Fruit fly (Drosophila melanogaster) whole organism, embryonic: ENCODE data around the gene Crys.

Source experiments
- Blimp-1 ChIP-seq: fragments of 200-800 bp; sonication (Bioruptor generic); optimal IDR thresholded peaks from 3 replicates; lab custom pipeline; 2018; ENCODE audit warnings: missing biosample characterization, missing genetic modification characterization, mild to moderate bottlenecking, moderate library complexity, missing genetic modification reagents
- CG10565 ChIP-seq: fragments of 200-800 bp; sonication (Bioruptor generic); optimal IDR thresholded peaks from 3 replicates; lab custom pipeline; 2016; ENCODE audit warnings: missing biosample characterization, mild to moderate bottlenecking, missing genetic modification characterization
- CG12155 ChIP-seq: fragments of 200-800 bp; sonication (Bioruptor generic); optimal IDR thresholded peaks from 3 replicates; lab custom pipeline; 2016; ENCODE audit warnings: missing biosample characterization, missing genetic modification characterization
- CG1233 ChIP-seq: fragments of 200-800 bp; sonication (Bioruptor generic); optimal IDR thresholded peaks from 4 replicates; lab custom pipeline; 2018; ENCODE audit warnings: missing biosample characterization, mild to moderate bottlenecking, missing genetic modification characterization
- CG12391 ChIP-seq: fragments of 200-800 bp; sonication (Bioruptor generic); optimal IDR thresholded peaks from 3 replicates; lab custom pipeline; 2018; ENCODE audit warnings: missing biosample characterization, mild to moderate bottlenecking, missing genetic modification characterization, moderate library complexity
- CG14014 ChIP-seq: fragments of 200-800 bp; sonication (Bioruptor generic); IDR thresholded peaks from 2 replicates; pipeline ENCODE4 v1.3.6; 2022; ENCODE audit warnings: missing biosample characterization, missing genetic modification characterization
- CG14441 ChIP-seq: fragments of 200-800 bp; sonication (Bioruptor generic); IDR thresholded peaks from 2 replicates; pipeline ENCODE4 v1.3.6; 2022; ENCODE audit warnings: missing biosample characterization, missing genetic modification characterization
- CG15011 ChIP-seq: fragments of 200-800 bp; sonication (Bioruptor generic); optimal IDR thresholded peaks from 3 replicates; lab custom pipeline; 2018; ENCODE audit warnings: missing biosample characterization, mild to moderate bottlenecking, missing genetic modification characterization
- CG15514 ChIP-seq: fragments of 200-800 bp; sonication (Bioruptor generic); optimal IDR thresholded peaks from 3 replicates; lab custom pipeline; 2017; ENCODE audit warnings: missing biosample characterization, missing genetic modification characterization, mild to moderate bottlenecking, moderate library complexity, missing genetic modification reagents
- CG1603 ChIP-seq: fragments of 200-800 bp; sonication (Bioruptor generic); optimal IDR thresholded peaks from 2 replicates; lab custom pipeline; 2019; ENCODE audit warnings: missing biosample characterization, mild to moderate bottlenecking, missing genetic modification characterization, moderate library complexity
- CG17186 ChIP-seq: fragments of 200-800 bp; sonication (Bioruptor generic); optimal IDR thresholded peaks from 3 replicates; lab custom pipeline; 2017; ENCODE audit warnings: missing biosample characterization, missing genetic modification reagents, missing genetic modification characterization
- CG17568 ChIP-seq: fragments of 200-800 bp; sonication (Bioruptor generic); optimal IDR thresholded peaks from 2 replicates; lab custom pipeline; 2018; ENCODE audit warnings: missing biosample characterization, mild to moderate bottlenecking, missing genetic modification characterization, moderate library complexity
- CG17829 ChIP-seq: fragments of 200-800 bp; optimal IDR thresholded peaks from 2 replicates; lab custom pipeline; 2019; ENCODE audit warnings: missing biosample characterization, mild to moderate bottlenecking, missing genetic modification characterization, moderate library complexity
- CG1792 ChIP-seq: fragments of 200-800 bp; sonication (Bioruptor generic); optimal IDR thresholded peaks from 2 replicates; lab custom pipeline; 2016; ENCODE audit warnings: missing biosample characterization, missing genetic modification characterization
- CG3065 ChIP-seq: fragments of 200-800 bp; sonication (Bioruptor generic); optimal IDR thresholded peaks from 2 replicates; lab custom pipeline; 2016; ENCODE audit warnings: missing biosample characterization, missing genetic modification characterization
- CG6683 ChIP-seq: fragments of 200-800 bp; sonication (Bioruptor generic); optimal IDR thresholded peaks from 2 replicates; lab custom pipeline; 2017; ENCODE audit warnings: missing biosample characterization, mild to moderate bottlenecking, missing genetic modification characterization, missing genetic modification reagents
- CG8765 ChIP-seq: fragments of 200-800 bp; sonication (Bioruptor generic); IDR thresholded peaks from 2 replicates; pipeline ENCODE4 v1.3.6; 2022; ENCODE audit warnings: missing biosample characterization, missing genetic modification characterization
- CG9932 ChIP-seq: fragments of 200-800 bp; sonication (Bioruptor generic); IDR thresholded peaks from 2 replicates; pipeline ENCODE4 v1.3.6; 2022; ENCODE audit warnings: missing biosample characterization, missing genetic modification characterization
- CTCF ChIP-seq: fragments of 200-800 bp; sonication (Bioruptor generic); optimal IDR thresholded peaks from 2 replicates; lab custom pipeline; 2017; ENCODE audit warnings: missing biosample characterization, mild to moderate bottlenecking, missing genetic modification characterization, moderate library complexity
- Chrac-16 ChIP-seq: fragments of 200-800 bp; sonication (Bioruptor generic); optimal IDR thresholded peaks from 3 replicates; lab custom pipeline; 2016; ENCODE audit warnings: missing biosample characterization, missing genetic modification characterization
- Ets65A ChIP-seq: fragments of 200-800 bp; sonication (Bioruptor generic); peaks from one replicate; lab custom pipeline; 2016; ENCODE audit warnings: missing biosample characterization, missing genetic modification characterization
- Ets97D ChIP-seq: fragments of 200-800 bp; sonication (Bioruptor generic); optimal IDR thresholded peaks from 3 replicates; lab custom pipeline; 2016; ENCODE audit warnings: missing biosample characterization, missing genetic modification characterization
- Gsc ChIP-seq: fragments of 200-800 bp; sonication (Bioruptor generic); IDR thresholded peaks from 2 replicates; pipeline ENCODE4 v1.3.6; 2022; ENCODE audit warnings: missing biosample characterization, missing genetic modification characterization
- HLH3B ChIP-seq: fragments of 200-800 bp; sonication (Bioruptor generic); IDR thresholded peaks from 2 replicates; pipeline ENCODE4 v1.3.6; 2022; ENCODE audit warnings: missing biosample characterization, missing genetic modification characterization
- HmgD ChIP-seq: fragments of 200-800 bp; sonication (Bioruptor generic); optimal IDR thresholded peaks from 3 replicates; lab custom pipeline; 2016; ENCODE audit warnings: missing biosample characterization, missing genetic modification characterization
- HmgZ ChIP-seq: fragments of 200-800 bp; sonication (Bioruptor generic); optimal IDR thresholded peaks from 2 replicates; lab custom pipeline; 2018; ENCODE audit warnings: missing biosample characterization, mild to moderate bottlenecking, missing genetic modification characterization
- MTF-1 ChIP-seq: fragments of 200-800 bp; sonication (Bioruptor generic); optimal IDR thresholded peaks from 2 replicates; lab custom pipeline; 2018; ENCODE audit warnings: missing biosample characterization, mild to moderate bottlenecking, missing genetic modification characterization, borderline replicate concordance
- Mes4 ChIP-seq: fragments of 200-800 bp; sonication (Bioruptor generic); optimal IDR thresholded peaks from 2 replicates; lab custom pipeline; 2016; ENCODE audit warnings: missing biosample characterization, missing genetic modification characterization
- PHDP ChIP-seq: fragments of 200-800 bp; sonication (Bioruptor generic); optimal IDR thresholded peaks from 3 replicates; lab custom pipeline; 2018; ENCODE audit warnings: missing biosample characterization, mild to moderate bottlenecking, missing genetic modification characterization, moderate library complexity
- Six4 ChIP-seq: fragments of 200-800 bp; sonication (Bioruptor generic); optimal IDR thresholded peaks from 2 replicates; lab custom pipeline; 2016; ENCODE audit warnings: missing biosample characterization, missing genetic modification characterization
- Taf1 ChIP-seq: fragments of 200-800 bp; sonication (Bioruptor generic); IDR thresholded peaks from 2 replicates; pipeline ENCODE4 v1.3.6; 2022; ENCODE audit warnings: missing biosample characterization, missing genetic modification characterization
- cato ChIP-seq: fragments of 200-800 bp; sonication (Bioruptor generic); optimal IDR thresholded peaks from 2 replicates; lab custom pipeline; 2016; ENCODE audit warnings: missing biosample characterization, missing genetic modification characterization, borderline replicate concordance
- chif ChIP-seq, 2 experiments: fragments of 200-800 bp; sonication (Bioruptor generic); optimal IDR thresholded peaks; 3 replicates each; lab custom pipeline; 2016; ENCODE audit warnings: missing biosample characterization in 2 of 2, missing genetic modification characterization in 2 of 2
- chm ChIP-seq: fragments of 200-800 bp; sonication (Bioruptor generic); IDR thresholded peaks from 2 replicates; pipeline ENCODE4 v1.3.6; 2022; ENCODE audit warnings: missing biosample characterization, missing genetic modification characterization
- ci ChIP-seq: fragments of 200-800 bp; sonication (Bioruptor generic); IDR thresholded peaks from 3 replicates; pipeline ENCODE4 v1.3.6; 2022; ENCODE audit warnings: missing biosample characterization, missing genetic modification characterization
- dati ChIP-seq: fragments of 200-800 bp; sonication (Bioruptor generic); IDR thresholded peaks from 2 replicates; pipeline ENCODE4 v1.3.6; 2022; ENCODE audit warnings: missing biosample characterization, missing genetic modification characterization
- fu2 ChIP-seq: fragments of 200-800 bp; sonication (Bioruptor generic); optimal IDR thresholded peaks from 2 replicates; lab custom pipeline; 2016; ENCODE audit warnings: missing biosample characterization, missing genetic modification characterization
- hkb ChIP-seq, 2 experiments: fragments of 200-800 bp in 1 of 2; fragments of >200 bp in 1 of 2; sonication (Bioruptor generic) in 1 of 2; IDR thresholded peaks in 1 of 2; optimal IDR thresholded peaks in 1 of 2; 2 replicates each; pipeline versions ENCODE4 v1.3.6 to Lab custom; 2017 to 2022; ENCODE audit warnings: missing biosample characterization in 1 of 2, missing genetic modification characterization in 1 of 2
- inv ChIP-seq: fragments of 200-800 bp; sonication (Bioruptor generic); IDR thresholded peaks from 2 replicates; pipeline ENCODE4 v1.3.6; 2022; ENCODE audit warnings: missing biosample characterization, missing genetic modification characterization; ENCODE audit not compliant: partially characterized antibody
- lov ChIP-seq, 2 experiments: fragments of 200-800 bp in 1 of 2; fragments of >200 bp in 1 of 2; sonication (Bioruptor generic) in 1 of 2; IDR thresholded peaks in 1 of 2; optimal IDR thresholded peaks in 1 of 2; 2 replicates in 1 of 2; 3 replicates in 1 of 2; pipeline versions ENCODE4 v1.3.6 to Lab custom; 2017 to 2022; ENCODE audit warnings: missing biosample characterization in 1 of 2, missing genetic modification characterization in 1 of 2
- mam ChIP-seq: fragments of 200-800 bp; sonication (Bioruptor generic); optimal IDR thresholded peaks from 3 replicates; lab custom pipeline; 2016; ENCODE audit warnings: missing biosample characterization, missing genetic modification characterization
- nom ChIP-seq: fragments of 200-800 bp; sonication (Bioruptor generic); optimal IDR thresholded peaks from 2 replicates; lab custom pipeline; 2017; ENCODE audit warnings: missing biosample characterization, missing genetic modification characterization, mild to moderate bottlenecking, moderate library complexity, missing genetic modification reagents
- phol ChIP-seq: fragments of 200-800 bp; sonication (Bioruptor generic); optimal IDR thresholded peaks from 3 replicates; lab custom pipeline; 2018; ENCODE audit warnings: missing biosample characterization, mild to moderate bottlenecking, missing genetic modification characterization, moderate library complexity
- pros ChIP-seq: fragments of 200-800 bp; sonication (Bioruptor generic); optimal IDR thresholded peaks from 3 replicates; lab custom pipeline; 2019; ENCODE audit warnings: missing biosample characterization, mild to moderate bottlenecking, missing genetic modification characterization, moderate library complexity
- ranshi ChIP-seq: fragments of 200-800 bp; sonication (Bioruptor generic); IDR thresholded peaks from 2 replicates; pipeline ENCODE4 v1.3.6; 2022; ENCODE audit warnings: missing biosample characterization, missing genetic modification characterization
- sisA ChIP-seq: fragments of 200-800 bp; sonication (Bioruptor generic); IDR thresholded peaks from 2 replicates; pipeline ENCODE4 v1.3.6; 2022; ENCODE audit warnings: missing biosample characterization, missing genetic modification characterization
- sob ChIP-seq: fragments of 200-800 bp; sonication (Bioruptor generic); IDR thresholded peaks from 2 replicates; pipeline ENCODE4 v1.3.6; 2022; ENCODE audit warnings: missing biosample characterization, missing genetic modification characterization
- sqz ChIP-seq: fragments of 200-800 bp; sonication (Bioruptor generic); optimal IDR thresholded peaks from 3 replicates; lab custom pipeline; 2018; ENCODE audit warnings: missing biosample characterization, mild to moderate bottlenecking, missing genetic modification characterization
- sug ChIP-seq: fragments of 200-800 bp; optimal IDR thresholded peaks from 2 replicates; lab custom pipeline; 2019; ENCODE audit warnings: missing biosample characterization, mild to moderate bottlenecking, missing genetic modification characterization, moderate library complexity
- unc-4 ChIP-seq: fragments of 200-800 bp; sonication (Bioruptor generic); IDR thresholded peaks from 2 replicates; pipeline ENCODE4 v1.3.6; 2022; ENCODE audit warnings: missing biosample characterization, missing genetic modification characterization; ENCODE audit not compliant: partially characterized antibody
- usp ChIP-seq: fragments of >200 bp; optimal IDR thresholded peaks from 2 replicates; lab custom pipeline; 2017; ENCODE audit warnings: missing biosample characterization, missing genetic modification characterization

The Crys gene

dm6 chr2L:11987945-11988344, 44.0 kb downstream of the Crys start, which contains the start of the genes CG6686 and CG34163 (continued):
- no peak for TF ChIP-seq chm (GFP tag; lab: Robert Waterston, UW)
- peak; percentile 42; the same call in 1 of the 2 replicates for TF ChIP-seq sob (GFP tag; lab: Robert Waterston, UW)
- TF ChIP-seq Blimp-1 (GFP tag; lab: Kevin White, UChicago): no peak
- peak; percentile 68 for TF ChIP-seq phol (tag; lab: Kevin White, UChicago)
- TF ChIP-seq Taf1 (GFP tag; lab: Robert Waterston, UW): no peak
- TF ChIP-seq inv (GFP tag; lab: Robert Waterston, UW): no peak
- TF ChIP-seq MTF-1 (GFP tag; lab: Kevin White, UChicago): no peak
- TF ChIP-seq CG15514 (GFP tag; lab: Kevin White, UChicago): peak; percentile 49
- peak; percentile 8 for TF ChIP-seq CG1792 (GFP tag; lab: Kevin White, UChicago)
- TF ChIP-seq lov (optimal IDR thresholded peaks at IDR 0.05; lab: Kevin White, UChicago): no peak
- no peak for TF ChIP-seq lov (GFP tag; IDR thresholded peaks at IDR 0.05; lab: Robert Waterston, UW)
- peak; percentile 41; the same call in 1 of the 2 replicates for TF ChIP-seq CG14441 (GFP tag; lab: Robert Waterston, UW)
- no peak for TF ChIP-seq usp (GFP tag; lab: Kevin White, UChicago)
- TF ChIP-seq CG12155 (GFP tag; lab: Kevin White, UChicago): peak; percentile 15
- no peak for TF ChIP-seq ranshi (GFP tag; lab: Robert Waterston, UW)
- TF ChIP-seq CG6683 (GFP tag; lab: Kevin White, UChicago): no peak
- peak; percentile 56 for TF ChIP-seq CG9932 (GFP tag; lab: Robert Waterston, UW)
- TF ChIP-seq CG12391: peak; percentile 59
- TF ChIP-seq CG14014 (GFP tag; lab: Robert Waterston, UW): no peak
- TF ChIP-seq HLH3B (GFP tag; lab: Robert Waterston, UW): no peak
- no peak for TF ChIP-seq CG1233
- TF ChIP-seq Ets65A (GFP tag; lab: Kevin White, UChicago): peak; percentile 91
- peak; percentile 39 for TF ChIP-seq CG17829 (tag; lab: Kevin White, UChicago)
- no peak for TF ChIP-seq dati (GFP tag; lab: Robert Waterston, UW)
- no peak for TF ChIP-seq unc-4 (GFP tag; lab: Robert Waterston, UW)
- peak; percentile 29 for TF ChIP-seq CG1603 (tag; lab: Kevin White, UChicago)
- peak; percentile 54 for TF ChIP-seq sug
- no peak for TF ChIP-seq CG10565 (GFP tag; lab: Kevin White, UChicago)
- no peak for TF ChIP-seq Gsc
- no peak for TF ChIP-seq nom (GFP tag; lab: Kevin White, UChicago)
- no peak for TF ChIP-seq CG8765 (GFP tag; lab: Robert Waterston, UW)
- no peak for TF ChIP-seq sqz (GFP tag; lab: Kevin White, UChicago)
- TF ChIP-seq sisA (GFP tag; lab: Robert Waterston, UW): peak; percentile 39; the same call in 1 of the 2 replicates
- no peak for TF ChIP-seq CG3065 (GFP tag; lab: Kevin White, UChicago)
- TF ChIP-seq hkb (optimal IDR thresholded peaks at IDR 0.05; lab: Kevin White, UChicago): no peak
- no peak for TF ChIP-seq hkb (GFP tag; IDR thresholded peaks at IDR 0.05; lab: Robert Waterston, UW)
- no peak for TF ChIP-seq cato (GFP tag; lab: Kevin White, UChicago)
- no peak for TF ChIP-seq CTCF (GFP tag; lab: Kevin White, UChicago)
- no peak for TF ChIP-seq Six4 (GFP tag; lab: Kevin White, UChicago)
- peak; percentile 30 for TF ChIP-seq fu2 (GFP tag; lab: Kevin White, UChicago)
- no peak for TF ChIP-seq Mes4
- TF ChIP-seq CG17186: peak; percentile 88
- peak; percentile 31 to 37 for TF ChIP-seq chif (GFP tag; optimal IDR thresholded peaks at IDR 0.05; lab: Kevin White, UChicago)
- TF ChIP-seq pros (GFP tag; lab: Kevin White, UChicago): no peak
- peak; percentile 6 for TF ChIP-seq PHDP (tag; lab: Kevin White, UChicago)
- peak; percentile 34 for TF ChIP-seq HmgD (GFP tag; lab: Kevin White, UChicago)
- peak; percentile 71 for TF ChIP-seq Ets97D (GFP tag; lab: Kevin White, UChicago)
- no peak for TF ChIP-seq ci (GFP tag; lab: Robert Waterston, UW)
- TF ChIP-seq Chrac-16 (GFP tag; lab: Kevin White, UChicago): peak; percentile 33
- peak; percentile 38 for TF ChIP-seq HmgZ
- TF ChIP-seq CG15011: no peak
- no peak for TF ChIP-seq CG17568 (GFP tag; lab: Kevin White, UChicago)
- TF ChIP-seq mam (GFP tag; lab: Kevin White, UChicago): peak; percentile 44
